Worm (Caenorhabditis elegans) whole organism, dauer: ENCODE data around the gene srt-54.

Experiments used
- unc-62 ChIP-seq: sonication (generic microtip); optimal IDR thresholded peaks from 2 replicates; lab custom pipeline; 2017; ENCODE audit warnings: missing biosample characterization, missing genetic modification reagents, missing genetic modification characterization

srt-54 gene

ce11 chrII:104234-104633 lies 12.8 kb upstream of the srt-54 start, which contains the start of gene col-68:
TSS of gene col-68 (plus strand) at chrII:104534.
- TF ChIP-seq unc-62 (GFP tag; lab: Kevin White, UChicago): no peak

ce11 chrII:105327-105882 lies 11.6 kb upstream of the srt-54 start:
- TF ChIP-seq unc-62 (GFP tag; lab: Kevin White, UChicago): no peak

- no peak for TF ChIP-seq unc-62 (GFP tag; lab: Kevin White, UChicago)
Observed at ce11 chrII:105889-106288, 11.1 kb upstream of the srt-54 start, which contains the start of gene txt-1. TSS of gene txt-1 (plus strand) at chrII:106189.

- TF ChIP-seq unc-62 (GFP tag; lab: Kevin White, UChicago): no peak
Observed at ce11 chrII:107703-108102, 9.3 kb upstream of the srt-54 start.

- no peak for TF ChIP-seq unc-62 (GFP tag; lab: Kevin White, UChicago)
Observed at ce11 chrII:108865-109264, 8.2 kb upstream of the srt-54 start, which contains the start of gene C50D2.2. TSS of gene C50D2.2 (plus strand) at chrII:109165.

- TF ChIP-seq unc-62 (GFP tag; lab: Kevin White, UChicago): no peak
Observed at ce11 chrII:111267-111666, 5.7 kb upstream of the srt-54 start, which contains the start of gene C50D2.1. TSS of gene C50D2.1 (plus strand) at chrII:111567.

- TF ChIP-seq unc-62 (GFP tag; lab: Kevin White, UChicago): no peak
Observed at ce11 chrII:112231-112630, 4.8 kb upstream of the srt-54 start.

ce11 chrII:121121-121520 lies 4.1 kb downstream of the srt-54 start, which contains the start of gene K10B4.3:
TSS of gene K10B4.3 (minus strand) at chrII:121221.
- no peak for TF ChIP-seq unc-62 (GFP tag; lab: Kevin White, UChicago)

- no peak for TF ChIP-seq unc-62 (GFP tag; lab: Kevin White, UChicago)
Observed at ce11 chrII:122008-122407, 5.0 kb downstream of the srt-54 start.

- TF ChIP-seq unc-62 (GFP tag; lab: Kevin White, UChicago): no peak
Observed at ce11 chrII:122494-122893, 5.5 kb downstream of the srt-54 start.

ce11 chrII:124904-125303 lies 7.9 kb downstream of the srt-54 start, which contains the start of gene nmur-2:
TSS of gene nmur-2 (minus strand) at chrII:125004.
- TF ChIP-seq unc-62 (GFP tag; lab: Kevin White, UChicago): no peak

- TF ChIP-seq unc-62 (GFP tag; lab: Kevin White, UChicago): no peak
Observed at ce11 chrII:128929-129328, 11.9 kb downstream of the srt-54 start, which contains the start of gene srd-3. TSS of gene srd-3 (minus strand) at chrII:129029.

- TF ChIP-seq unc-62 (GFP tag; lab: Kevin White, UChicago): no peak
Observed at ce11 chrII:129770-130169, 12.8 kb downstream of the srt-54 start.

ce11 chrII:133548-134275 lies 16.7 kb downstream of the srt-54 start, which contains the start of gene cwn-1:
TSS of gene cwn-1 (minus strand) at chrII:133598.
- no peak for TF ChIP-seq unc-62 (GFP tag; lab: Kevin White, UChicago)

- TF ChIP-seq unc-62 (GFP tag; lab: Kevin White, UChicago): no peak
Observed at ce11 chrII:135166-135565, 18.1 kb downstream of the srt-54 start, which contains the start of gene K10B4.1. TSS of gene K10B4.1 (plus strand) at chrII:135466.

- TF ChIP-seq unc-62 (GFP tag; lab: Kevin White, UChicago): no peak
Observed at ce11 chrII:146933-147332, 29.9 kb downstream of the srt-54 start, which contains the start of gene T25D3.4. TSS of gene T25D3.4 (plus strand) at chrII:147233.
